Fruit fly (Drosophila melanogaster) whole organism, embryonic: ENCODE data around the gene Nle.
A peak's percentile ranks its signal among the peaks of the same experiment; 100 is the strongest.

ENCODE experiments used
- Atf6 ChIP-seq: fragments of 200-800 bp; sonication (Bioruptor generic); IDR thresholded peaks from 2 replicates; pipeline ENCODE4 v1.3.6; 2022; ENCODE audit warnings: missing biosample characterization, missing genetic modification characterization
- Awh ChIP-seq: fragments of 200-800 bp; sonication (Bioruptor generic); IDR thresholded peaks from 2 replicates; pipeline ENCODE4, ENCODE4 v1.3.6; 2022; ENCODE audit warnings: missing biosample characterization, missing genetic modification characterization
- C15 ChIP-seq: fragments of 200-800 bp; sonication (Bioruptor generic); IDR thresholded peaks from 3 replicates; pipeline ENCODE4 v1.3.6; 2022; ENCODE audit warnings: missing biosample characterization, missing genetic modification characterization
- CG11398 ChIP-seq: fragments of 200-800 bp; sonication (Bioruptor generic); optimal IDR thresholded peaks from 2 replicates; lab custom pipeline; 2016; ENCODE audit warnings: missing biosample characterization, missing genetic modification characterization
- CG11456 ChIP-seq: fragments of 200-800 bp; sonication (Bioruptor generic); IDR thresholded peaks from 3 replicates; pipeline ENCODE4 v1.3.6; 2022; ENCODE audit warnings: missing biosample characterization, missing genetic modification characterization
- CG12391 ChIP-seq: fragments of 200-800 bp; sonication (Bioruptor generic); optimal IDR thresholded peaks from 3 replicates; lab custom pipeline; 2018; ENCODE audit warnings: missing biosample characterization, mild to moderate bottlenecking, missing genetic modification characterization, moderate library complexity
- CG12942 ChIP-seq: fragments of 200-800 bp; sonication (Bioruptor generic); optimal IDR thresholded peaks from 3 replicates; lab custom pipeline; 2016; ENCODE audit warnings: missing biosample characterization, missing genetic modification characterization
- CG2129 ChIP-seq: fragments of 200-800 bp; sonication (Bioruptor generic); IDR thresholded peaks from 2 replicates; pipeline ENCODE4 v1.3.6; 2022; ENCODE audit warnings: missing biosample characterization, missing genetic modification characterization; ENCODE audit not compliant: partially characterized antibody
- CG31441 ChIP-seq: fragments of 200-800 bp; sonication (Bioruptor generic); IDR thresholded peaks from 2 replicates; pipeline ENCODE4 v1.3.6; 2022; ENCODE audit warnings: missing biosample characterization, missing genetic modification characterization
- CG4404 ChIP-seq: fragments of 200-800 bp; sonication (Bioruptor generic); IDR thresholded peaks from 2 replicates; pipeline ENCODE4 v1.3.6; 2022; ENCODE audit warnings: missing biosample characterization, missing genetic modification characterization
- CG6254 ChIP-seq: fragments of 200-800 bp; sonication (Bioruptor generic); optimal IDR thresholded peaks from 3 replicates; lab custom pipeline; 2017; ENCODE audit warnings: mild to moderate bottlenecking, missing biosample characterization, missing genetic modification reagents, missing genetic modification characterization
- CG6854 ChIP-seq: fragments of 200-800 bp; sonication (Bioruptor generic); optimal IDR thresholded peaks from 3 replicates; lab custom pipeline; 2017; ENCODE audit warnings: missing biosample characterization, mild to moderate bottlenecking, missing genetic modification characterization
- CoRest ChIP-seq: fragments of 200-800 bp; sonication (Bioruptor generic); optimal IDR thresholded peaks from 3 replicates; lab custom pipeline; 2018; ENCODE audit warnings: missing biosample characterization, mild to moderate bottlenecking, missing genetic modification characterization, moderate library complexity
- HLH4C ChIP-seq: fragments of 200-800 bp; sonication (Bioruptor generic); IDR thresholded peaks from 3 replicates; pipeline ENCODE4 v1.3.6; 2022; ENCODE audit warnings: missing biosample characterization, missing genetic modification characterization; ENCODE audit not compliant: partially characterized antibody
- Hand ChIP-seq: fragments of 200-800 bp; sonication (Bioruptor generic); optimal IDR thresholded peaks from 2 replicates; lab custom pipeline; 2017; ENCODE audit warnings: mild to moderate bottlenecking, missing biosample characterization, missing genetic modification reagents, missing genetic modification characterization
- HmgD ChIP-seq: fragments of 200-800 bp; sonication (Bioruptor generic); optimal IDR thresholded peaks from 3 replicates; lab custom pipeline; 2016; ENCODE audit warnings: missing biosample characterization, missing genetic modification characterization
- Hmr ChIP-seq: fragments of 200-800 bp; sonication (Bioruptor generic); optimal IDR thresholded peaks from 3 replicates; lab custom pipeline; 2017; ENCODE audit warnings: mild to moderate bottlenecking, missing biosample characterization, missing genetic modification reagents, missing genetic modification characterization
- Hr51 ChIP-seq, 2 experiments: fragments of 200-800 bp; sonication (Bioruptor generic); optimal IDR thresholded peaks; 2 replicates in 1 of 2; 3 replicates in 1 of 2; lab custom pipeline; 2016 to 2018; ENCODE audit warnings: missing biosample characterization in 2 of 2, missing genetic modification characterization in 2 of 2, mild to moderate bottlenecking in 1 of 2, moderate library complexity in 1 of 2
- Max ChIP-seq: fragments of 200-800 bp; sonication (Bioruptor generic); optimal IDR thresholded peaks from 2 replicates; lab custom pipeline; 2016; ENCODE audit warnings: missing biosample characterization, mild to moderate bottlenecking, missing genetic modification characterization
- NFAT ChIP-seq: fragments of 200-800 bp; sonication (Bioruptor generic); IDR thresholded peaks from 2 replicates; pipeline ENCODE4 v1.3.6; 2022; ENCODE audit warnings: missing biosample characterization, missing genetic modification characterization
- Neu2 ChIP-seq: fragments of 200-800 bp; sonication (Bioruptor generic); optimal IDR thresholded peaks from 3 replicates; lab custom pipeline; 2016; ENCODE audit warnings: missing biosample characterization, missing genetic modification characterization, borderline replicate concordance
- Nf-YA ChIP-seq: fragments of 200-800 bp; sonication (Bioruptor generic); IDR thresholded peaks from 2 replicates; pipeline ENCODE4 v1.3.6; 2022; ENCODE audit warnings: missing biosample characterization, missing genetic modification characterization
- Rfx ChIP-seq: fragments of 200-800 bp; sonication (Bioruptor generic); IDR thresholded peaks from 2 replicates; pipeline ENCODE4 v1.3.6; 2022; ENCODE audit warnings: missing biosample characterization, missing genetic modification characterization
- Sox100B ChIP-seq: fragments of 200-800 bp; sonication (Bioruptor generic); optimal IDR thresholded peaks from 3 replicates; lab custom pipeline; 2018; ENCODE audit warnings: missing biosample characterization, mild to moderate bottlenecking, missing genetic modification characterization
- Taf1 ChIP-seq: fragments of 200-800 bp; sonication (Bioruptor generic); IDR thresholded peaks from 2 replicates; pipeline ENCODE4 v1.3.6; 2022; ENCODE audit warnings: missing biosample characterization, missing genetic modification characterization
- YL-1 ChIP-seq: fragments of 200-800 bp; sonication (Bioruptor generic); optimal IDR thresholded peaks from 3 replicates; lab custom pipeline; 2017; ENCODE audit warnings: missing biosample characterization, mild to moderate bottlenecking, missing genetic modification characterization
- cg ChIP-seq: fragments of 200-800 bp; sonication (Bioruptor generic); optimal IDR thresholded peaks from 3 replicates; lab custom pipeline; 2019; ENCODE audit warnings: missing biosample characterization, mild to moderate bottlenecking, missing genetic modification characterization, moderate library complexity
- dan ChIP-seq: fragments of 200-800 bp; sonication (Bioruptor generic); IDR thresholded peaks from 2 replicates; pipeline ENCODE4 v1.3.6; 2022; ENCODE audit warnings: missing biosample characterization, missing genetic modification characterization
- danr ChIP-seq: fragments of 200-800 bp; sonication (Bioruptor generic); IDR thresholded peaks from 2 replicates; pipeline ENCODE4 v1.3.6; 2022; ENCODE audit warnings: missing biosample characterization, missing genetic modification characterization
- emc ChIP-seq: fragments of 200-800 bp; sonication (Bioruptor generic); optimal IDR thresholded peaks from 2 replicates; lab custom pipeline; 2016; ENCODE audit warnings: missing biosample characterization, missing genetic modification characterization
- ems ChIP-seq: fragments of 200-800 bp; sonication (Bioruptor generic); optimal IDR thresholded peaks from 3 replicates; lab custom pipeline; 2016; ENCODE audit warnings: missing biosample characterization, missing genetic modification characterization
- eve ChIP-seq, 2 experiments: fragments of >200 bp; optimal IDR thresholded peaks; 2 replicates each; lab custom pipeline; 2017; ENCODE audit warnings: missing biosample characterization in 2 of 2, missing genetic modification characterization in 2 of 2
- fu2 ChIP-seq: fragments of 200-800 bp; sonication (Bioruptor generic); optimal IDR thresholded peaks from 2 replicates; lab custom pipeline; 2016; ENCODE audit warnings: missing biosample characterization, missing genetic modification characterization
- gce ChIP-seq: fragments of 200-800 bp; sonication (Bioruptor generic); IDR thresholded peaks from 3 replicates; pipeline ENCODE4 v1.3.6; 2022; ENCODE audit warnings: missing biosample characterization, missing genetic modification characterization
- her ChIP-seq: fragments of 200-800 bp; sonication (Bioruptor generic); optimal IDR thresholded peaks from 2 replicates; lab custom pipeline; 2016; ENCODE audit warnings: missing biosample characterization, missing genetic modification characterization
- insv ChIP-seq, 2 experiments: fragments of 200-800 bp; sonication (Bioruptor generic); optimal IDR thresholded peaks; 3 replicates each; lab custom pipeline; 2016 to 2018; ENCODE audit warnings: missing biosample characterization in 2 of 2, missing genetic modification characterization in 2 of 2
- kah ChIP-seq: fragments of 200-800 bp; sonication (Bioruptor generic); optimal IDR thresholded peaks from 2 replicates; lab custom pipeline; 2018; ENCODE audit warnings: missing biosample characterization, mild to moderate bottlenecking, missing genetic modification characterization
- lbe ChIP-seq: fragments of 200-800 bp; sonication (Bioruptor generic); optimal IDR thresholded peaks from 2 replicates; lab custom pipeline; 2016; ENCODE audit warnings: missing biosample characterization, mild to moderate bottlenecking, missing genetic modification characterization
- luna ChIP-seq: fragments of 200-800 bp; sonication (Bioruptor generic); optimal IDR thresholded peaks from 2 replicates; lab custom pipeline; 2016; ENCODE audit warnings: missing biosample characterization, missing genetic modification characterization
- phol ChIP-seq: fragments of 200-800 bp; sonication (Bioruptor generic); optimal IDR thresholded peaks from 3 replicates; lab custom pipeline; 2018; ENCODE audit warnings: missing biosample characterization, mild to moderate bottlenecking, missing genetic modification characterization, moderate library complexity
- pum ChIP-seq: fragments of 200-800 bp; sonication (Bioruptor generic); optimal IDR thresholded peaks from 2 replicates; lab custom pipeline; 2016; ENCODE audit warnings: missing biosample characterization, missing genetic modification characterization
- row ChIP-seq: fragments of 200-800 bp; sonication (Bioruptor generic); IDR thresholded peaks from 3 replicates; pipeline ENCODE4 v1.3.6; 2022; ENCODE audit warnings: missing biosample characterization, missing genetic modification characterization
- sc ChIP-seq, 3 experiments: fragments of >200 bp in 2 of 3; fragments of 200-800 bp in 1 of 3; sonication (Bioruptor generic) in 1 of 3; optimal IDR thresholded peaks; 2 replicates in 2 of 3; 3 replicates in 1 of 3; lab custom pipeline; 2017; ENCODE audit warnings: mild to moderate bottlenecking in 1 of 3, missing biosample characterization in 1 of 3, missing genetic modification characterization in 1 of 3, missing genetic modification reagents in 1 of 3
- sens ChIP-seq: fragments of 200-800 bp; sonication (Bioruptor generic); peaks from one replicate; lab custom pipeline; 2016; ENCODE audit warnings: missing biosample characterization, missing genetic modification characterization
- sens-2 ChIP-seq: fragments of 200-800 bp; sonication (Bioruptor generic); IDR thresholded peaks from 2 replicates; pipeline ENCODE4 v1.3.6; 2022; ENCODE audit warnings: missing biosample characterization, missing genetic modification characterization
- sisA ChIP-seq: fragments of 200-800 bp; sonication (Bioruptor generic); IDR thresholded peaks from 2 replicates; pipeline ENCODE4 v1.3.6; 2022; ENCODE audit warnings: missing biosample characterization, missing genetic modification characterization
- sob ChIP-seq: fragments of 200-800 bp; sonication (Bioruptor generic); IDR thresholded peaks from 2 replicates; pipeline ENCODE4 v1.3.6; 2022; ENCODE audit warnings: missing biosample characterization, missing genetic modification characterization
- tio ChIP-seq: fragments of 200-800 bp; sonication (Bioruptor generic); optimal IDR thresholded peaks from 2 replicates; lab custom pipeline; 2017; ENCODE audit warnings: missing biosample characterization, missing genetic modification characterization, inconsistent platforms
- trem ChIP-seq: fragments of 200-800 bp; optimal IDR thresholded peaks from 3 replicates; lab custom pipeline; 2019; ENCODE audit warnings: missing biosample characterization, mild to moderate bottlenecking, missing genetic modification characterization, moderate library complexity
- yki ChIP-seq: fragments of >200 bp; optimal IDR thresholded peaks from 3 replicates; lab custom pipeline; 2018

Gene Nle

DNA sequence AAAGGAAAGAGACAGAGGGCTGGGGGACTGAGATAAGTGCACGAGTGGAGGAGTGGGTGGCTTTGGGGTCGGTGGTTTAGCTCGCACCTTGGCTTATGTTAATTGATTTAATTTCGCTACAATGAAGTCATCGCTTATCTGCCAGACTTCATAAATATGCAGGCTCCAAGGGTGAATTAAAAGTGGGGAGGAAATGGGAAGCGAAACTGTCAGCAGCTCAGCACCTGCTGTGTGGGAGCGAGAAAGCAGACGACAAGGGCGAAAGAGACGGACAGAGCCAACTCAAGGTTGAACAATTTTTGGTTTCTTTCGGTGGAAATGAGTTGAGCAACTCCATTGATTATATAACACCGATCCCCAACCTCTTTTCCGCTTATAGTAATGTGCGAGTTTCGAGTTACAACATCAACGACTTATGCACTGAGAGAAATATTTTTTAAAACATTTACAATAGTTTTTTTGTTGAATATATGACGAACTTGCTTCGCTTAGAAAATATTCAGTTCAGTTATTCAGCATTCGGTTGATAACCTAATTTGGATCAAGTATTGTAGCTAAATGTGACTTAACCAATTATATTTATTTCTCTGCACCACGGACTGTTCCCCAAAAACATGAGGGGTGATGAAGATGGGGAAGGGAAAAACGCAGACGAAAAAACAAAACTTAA is 47.5 kb downstream of the Nle start (continued):
- TF ChIP-seq HLH4C (no peak), CG11398 (GFP tag; lab: Kevin White, UChicago) (peak; percentile 68), lbe (no peak), CG2129 (GFP tag; lab: Robert Waterston, UW) (no peak), NFAT (GFP tag; lab: Robert Waterston, UW) (peak; percentile 45; the same call in 1 of the 2 replicates), her (peak; percentile 75), Atf6 (GFP tag; lab: Robert Waterston, UW) (no peak), Hand (GFP tag; lab: Kevin White, UChicago) (no peak), CoRest (tag; lab: Kevin White, UChicago) (peak; percentile 91), CG6254 (peak; percentile 56), fu2 (peak; percentile 27), danr (GFP tag; lab: Robert Waterston, UW) (peak; percentile 80), Neu2 (no peak), Hmr (GFP tag; lab: Kevin White, UChicago) (peak; percentile 54), kah (GFP tag; lab: Kevin White, UChicago) (peak; percentile 67), Hr51 (GFP tag; optimal IDR thresholded peaks at IDR 0.05; lab: Kevin White, UChicago) (peak; percentile 73 to 95), C15 (no peak), insv (GFP tag; optimal IDR thresholded peaks at IDR 0.05; lab: Kevin White, UChicago) (peak in 1 of 2 experiments; percentile 9), emc (GFP tag; lab: Kevin White, UChicago) (no peak), YL-1 (GFP tag; lab: Kevin White, UChicago) (peak; percentile 8), dan (GFP tag; lab: Robert Waterston, UW) (0 out of 2 replicates have a peak, but pooled peaks have one; percentile 11), Max (GFP tag; lab: Kevin White, UChicago) (peak; percentile 79), Sox100B (GFP tag; lab: Kevin White, UChicago) (peak; percentile 92), CG31441 (peak; percentile 84), CG12942 (GFP tag; lab: Kevin White, UChicago) (peak; percentile 75), CG12391 (peak; percentile 93), row (peak; percentile 83), Awh (GFP tag; lab: Robert Waterston, UW) (peak; percentile 81), trem (tag; lab: Kevin White, UChicago) (peak; percentile 57), CG4404 (GFP tag; lab: Robert Waterston, UW) (peak; percentile 46; the same call in 1 of the 2 replicates), Taf1 (GFP tag; lab: Robert Waterston, UW) (no peak), sob (GFP tag; lab: Robert Waterston, UW) (peak; percentile 83), yki (lab: Kevin White, UChicago) (no peak), Nf-YA (GFP tag; lab: Robert Waterston, UW) (peak; percentile 63; the same call in 1 of the 2 replicates), phol (tag; lab: Kevin White, UChicago) (peak; percentile 86), CG6854 (GFP tag; lab: Kevin White, UChicago) (peak; percentile 58), cg (GFP tag; lab: Kevin White, UChicago) (no peak), pum (GFP tag; lab: Kevin White, UChicago) (peak; percentile 88), tio (GFP tag; lab: Kevin White, UChicago) (peak; percentile 80), HmgD (GFP tag; lab: Kevin White, UChicago) (peak; percentile 65), sens (GFP tag; lab: Kevin White, UChicago) (peak; percentile 99), sc (optimal IDR thresholded peaks at IDR 0.05; lab: Kevin White, UChicago) (no peak), sc (GFP tag; optimal IDR thresholded peaks at IDR 0.05; lab: Kevin White, UChicago) (peak; percentile 63), sens-2 (peak; percentile 79), eve (GFP tag; optimal IDR thresholded peaks at IDR 0.05; lab: Kevin White, UChicago) (peak in 1 of 2 experiments; percentile 95), ems (GFP tag; lab: Kevin White, UChicago) (peak; percentile 86), Rfx (GFP tag; lab: Robert Waterston, UW) (peak; percentile 71), gce (GFP tag; lab: Robert Waterston, UW) (peak; percentile 72; the same call in 1 of the 3 replicates), luna (GFP tag; lab: Kevin White, UChicago) (no peak), sisA (GFP tag; lab: Robert Waterston, UW) (peak; percentile 88), CG11456 (GFP tag; lab: Robert Waterston, UW) (peak; percentile 58; the same call in 2 of the 3 replicates)
